Fruit fly (Drosophila melanogaster): ENCODE data around the gene Src64B.

The Src64B gene

DNA sequence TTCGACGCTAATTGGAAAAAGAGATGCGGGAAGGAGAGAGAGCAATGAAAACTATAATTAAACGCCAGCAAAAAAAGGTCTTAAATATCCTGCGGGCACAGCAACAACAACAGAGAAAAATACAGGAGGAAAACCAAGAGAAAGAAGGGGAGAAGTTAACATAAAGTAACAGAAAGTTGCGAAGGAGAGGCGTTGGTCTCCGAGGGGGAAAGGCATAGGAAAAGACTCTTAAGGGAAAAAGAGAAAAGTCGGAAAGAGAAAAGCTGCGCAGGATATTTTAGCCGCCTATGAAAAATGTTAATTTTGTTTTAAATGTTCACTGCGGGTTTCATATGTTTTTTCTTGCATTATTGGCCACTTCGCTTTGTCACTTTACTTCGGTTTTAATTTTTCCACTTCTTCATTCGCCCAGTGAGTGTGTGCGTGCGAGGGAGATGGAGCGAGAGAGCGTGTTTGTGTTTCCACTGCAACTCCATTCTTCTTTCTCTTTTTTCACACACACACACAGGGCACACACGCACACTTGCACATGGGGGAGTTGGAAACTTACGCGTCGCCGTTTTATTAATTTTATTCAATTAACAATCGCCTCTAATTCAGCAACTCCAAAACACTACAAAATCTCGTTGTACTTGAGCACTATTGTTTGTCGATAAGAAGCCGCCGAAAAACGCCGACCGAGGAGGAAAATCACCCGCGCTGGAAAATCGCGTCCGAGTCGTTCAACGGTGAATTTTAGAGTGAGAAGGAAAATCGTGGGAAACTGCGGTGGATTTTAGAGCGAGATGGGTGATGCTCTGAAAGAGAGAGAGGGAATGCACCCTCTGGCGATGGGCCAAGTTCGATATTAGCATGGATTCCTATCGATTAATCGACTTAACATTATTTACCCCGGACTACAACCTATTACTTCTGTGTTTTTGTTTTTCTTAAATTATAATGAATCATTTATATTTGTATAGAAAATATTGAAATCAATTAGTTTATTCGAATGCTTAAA is at the start of gene Src64B:
Gene Src64B, minus strand, starts transcription at position 810 of the 1,000 bp plus-strand sequence.
- peak; percentile 32 for TF ChIP-seq Snoo (tag; optimal IDR thresholded peaks at IDR 0.05)
- TF ChIP-seq CG34367 (tag; optimal IDR thresholded peaks at IDR 0.05), result no peak
- peak; percentile 43 for TF ChIP-seq Pif1B (GFP tag; optimal IDR thresholded peaks at IDR 0.05)
- peak; percentile 15 for TF ChIP-seq CG15710 (tag; optimal IDR thresholded peaks at IDR 0.05)
- TF ChIP-seq CG4496 (GFP tag; IDR thresholded peaks at IDR 0.05), result peak; percentile 67; the same call in 2 of the 3 replicates
- peak; percentile 64 for TF ChIP-seq CG32121 (GFP tag; IDR thresholded peaks at IDR 0.05)
- TF ChIP-seq gl (tag; optimal IDR thresholded peaks at IDR 0.05), result no peak
- TF ChIP-seq Pif1A (GFP tag; optimal IDR thresholded peaks at IDR 0.05), result peak; percentile 53
- TF ChIP-seq Ets98B (GFP tag; IDR thresholded peaks at IDR 0.05), result peak; percentile 46
- peak; percentile 42 for TF ChIP-seq CG8159 (tag; optimal IDR thresholded peaks at IDR 0.05)
- TF ChIP-seq CG12605 (GFP tag; IDR thresholded peaks at IDR 0.05), result peak; percentile 36; the same call in 1 of the 2 replicates
- TF ChIP-seq EcR (GFP tag; optimal IDR thresholded peaks at IDR 0.05), result peak; percentile 67
- no peak for TF ChIP-seq CG9948 (tag; optimal IDR thresholded peaks at IDR 0.05)
- TF ChIP-seq CG8301 (tag; optimal IDR thresholded peaks at IDR 0.05), result peak; percentile 29
- TF ChIP-seq fd96Ca (GFP tag; IDR thresholded peaks at IDR 0.05), result no peak; the same call in 2 of the 3 replicates
- TF ChIP-seq rn (GFP tag; IDR thresholded peaks at IDR 0.05), result no peak
- peak; percentile 38 for TF ChIP-seq CG13204 (GFP tag; optimal IDR thresholded peaks at IDR 0.05)
- peak; percentile 39 for TF ChIP-seq D1 (tag; optimal IDR thresholded peaks at IDR 0.05)
- TF ChIP-seq CG14655 (GFP tag; optimal IDR thresholded peaks at IDR 0.05), result peak; percentile 5
- TF ChIP-seq CG17806 (tag; optimal IDR thresholded peaks at IDR 0.05), result no peak
- no peak for TF ChIP-seq CG10348 (GFP tag; IDR thresholded peaks at IDR 0.05)

DNA sequence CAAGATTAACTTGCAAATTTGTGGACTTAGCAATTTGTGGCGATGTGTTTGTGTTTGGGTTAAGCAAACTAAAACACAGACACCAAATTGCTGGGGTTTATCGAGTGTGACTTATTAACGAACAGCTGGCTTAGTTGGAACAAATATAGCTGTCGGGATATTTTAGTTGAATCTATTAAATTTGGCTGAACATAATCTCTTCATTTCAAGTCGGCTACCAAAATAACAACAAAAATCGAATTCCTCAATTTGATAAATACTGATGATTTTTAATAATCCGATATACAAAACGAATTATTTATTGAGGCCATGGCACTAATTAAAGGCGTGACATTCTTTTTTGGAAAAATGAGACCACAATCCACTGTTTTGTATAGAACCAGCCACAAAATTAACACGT is 41.3 kb upstream of the Src64B start, which contains the start of gene CG32236:
Gene CG32236, minus strand, starts transcription at position 101 of the 400 bp plus-strand sequence.
- TF ChIP-seq CG8159 (tag; optimal IDR thresholded peaks at IDR 0.05) (no peak), Pif1A (GFP tag; optimal IDR thresholded peaks at IDR 0.05) (no peak), Pif1B (GFP tag; optimal IDR thresholded peaks at IDR 0.05) (no peak), gl (tag; optimal IDR thresholded peaks at IDR 0.05) (no peak), CG17806 (tag; optimal IDR thresholded peaks at IDR 0.05) (no peak), CG32121 (GFP tag; IDR thresholded peaks at IDR 0.05) (no peak), D1 (tag; optimal IDR thresholded peaks at IDR 0.05) (no peak), CG12605 (GFP tag; IDR thresholded peaks at IDR 0.05) (no peak), CG14655 (GFP tag; optimal IDR thresholded peaks at IDR 0.05) (no peak), CG13204 (GFP tag; optimal IDR thresholded peaks at IDR 0.05) (no peak), CG15710 (tag; optimal IDR thresholded peaks at IDR 0.05) (no peak), EcR (GFP tag; optimal IDR thresholded peaks at IDR 0.05) (no peak), rn (GFP tag; IDR thresholded peaks at IDR 0.05) (no peak), CG4496 (GFP tag; IDR thresholded peaks at IDR 0.05) (no peak), fd96Ca (GFP tag; IDR thresholded peaks at IDR 0.05) (no peak), Snoo (tag; optimal IDR thresholded peaks at IDR 0.05) (no peak), Ets98B (GFP tag; IDR thresholded peaks at IDR 0.05) (no peak), CG34367 (tag; optimal IDR thresholded peaks at IDR 0.05) (no peak)

DNA sequence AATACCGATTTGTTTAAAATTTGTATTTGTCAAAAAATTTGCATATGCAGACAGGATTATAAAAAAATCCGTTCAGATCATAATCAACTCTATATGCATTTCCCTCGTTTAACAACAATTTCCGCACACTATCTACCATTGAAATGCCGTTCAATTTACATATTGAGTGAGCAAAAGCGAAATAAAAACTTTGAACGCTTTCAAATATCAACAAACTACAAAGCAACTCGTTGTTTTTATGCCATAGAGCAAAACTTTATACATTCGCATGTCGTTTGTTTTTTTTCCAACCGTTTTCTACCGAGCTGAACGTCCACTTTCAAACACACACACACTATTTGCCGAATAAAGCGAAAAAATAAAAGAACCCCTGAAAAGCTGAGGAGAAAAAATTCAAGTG is 22.0 kb upstream of the Src64B start, which contains the start of gene TTLL1B:
Gene TTLL1B, plus strand, starts transcription at position 301 of the 400 bp plus-strand sequence.
- TF ChIP-seq CG17806 (tag; optimal IDR thresholded peaks at IDR 0.05) (no peak), CG13204 (GFP tag; optimal IDR thresholded peaks at IDR 0.05) (no peak), CG10348 (GFP tag; IDR thresholded peaks at IDR 0.05) (no peak), CG12605 (GFP tag; IDR thresholded peaks at IDR 0.05) (no peak), Pif1B (GFP tag; optimal IDR thresholded peaks at IDR 0.05) (no peak), D1 (tag; optimal IDR thresholded peaks at IDR 0.05) (no peak), CG8159 (tag; optimal IDR thresholded peaks at IDR 0.05) (no peak), CG9948 (tag; optimal IDR thresholded peaks at IDR 0.05) (no peak), CG15710 (tag; optimal IDR thresholded peaks at IDR 0.05) (no peak), EcR (GFP tag; optimal IDR thresholded peaks at IDR 0.05) (no peak), Ets98B (GFP tag; IDR thresholded peaks at IDR 0.05) (no peak), CG34367 (tag; optimal IDR thresholded peaks at IDR 0.05) (no peak)

DNA sequence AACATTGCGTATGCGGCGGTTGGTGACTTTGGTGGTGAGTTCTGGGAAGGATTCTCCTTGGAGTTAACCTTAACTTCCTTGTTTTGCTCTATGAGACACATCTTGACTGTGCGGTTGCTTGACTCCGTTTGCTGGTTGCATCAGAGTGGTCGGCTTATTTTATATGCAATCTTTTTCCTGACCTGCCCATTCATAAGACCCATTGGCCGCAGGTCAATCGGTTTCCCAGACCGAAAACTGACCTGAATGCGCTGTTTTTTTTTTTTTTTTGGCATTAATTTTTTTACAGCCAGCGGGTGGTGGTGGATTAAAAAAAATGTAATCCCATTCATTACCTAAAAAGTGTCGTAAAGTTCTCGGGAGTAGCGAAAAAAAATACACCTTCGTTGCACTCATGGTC is 8.7 kb upstream of the Src64B start, which contains the start of gene CG13716:
Gene CG13716, minus strand, starts transcription at position 101 of the 400 bp plus-strand sequence.
- no peak for TF ChIP-seq CG9948 (tag; optimal IDR thresholded peaks at IDR 0.05)
- no peak for TF ChIP-seq EcR (GFP tag; optimal IDR thresholded peaks at IDR 0.05)
- TF ChIP-seq Pif1A (GFP tag; optimal IDR thresholded peaks at IDR 0.05), result no peak
- no peak for TF ChIP-seq rn (GFP tag; IDR thresholded peaks at IDR 0.05)
- TF ChIP-seq CG15710 (tag; optimal IDR thresholded peaks at IDR 0.05), result no peak
- TF ChIP-seq fd96Ca (GFP tag; IDR thresholded peaks at IDR 0.05), result no peak
- no peak for TF ChIP-seq CG32121 (GFP tag; IDR thresholded peaks at IDR 0.05)
- TF ChIP-seq CG12605 (GFP tag; IDR thresholded peaks at IDR 0.05), result no peak
- no peak for TF ChIP-seq CG17806 (tag; optimal IDR thresholded peaks at IDR 0.05)
- TF ChIP-seq CG14655 (GFP tag; optimal IDR thresholded peaks at IDR 0.05), result no peak
- TF ChIP-seq CG8159 (tag; optimal IDR thresholded peaks at IDR 0.05), result no peak
- no peak for TF ChIP-seq CG13204 (GFP tag; optimal IDR thresholded peaks at IDR 0.05)

DNA sequence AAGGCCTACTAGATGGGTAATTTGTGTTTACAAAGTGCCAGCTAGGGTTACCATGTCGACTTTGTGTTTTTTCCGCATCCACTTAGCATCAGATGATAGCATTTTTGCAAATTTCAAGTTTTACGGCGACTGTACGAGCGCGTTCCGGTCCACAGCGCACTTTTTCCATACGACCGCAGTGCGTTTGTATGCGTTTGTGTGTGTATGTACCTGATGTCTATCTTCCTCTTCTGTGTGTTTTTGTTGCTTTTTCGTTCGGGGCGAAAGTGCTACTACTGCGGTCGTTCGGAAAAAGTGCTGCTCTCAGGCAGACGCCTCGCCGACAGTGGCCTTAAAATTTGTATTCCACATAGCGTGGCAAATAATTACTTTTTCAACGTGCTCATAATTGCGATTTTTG is 1.0 kb upstream of the Src64B start:
- peak; percentile 49; the same call in 2 of the 3 replicates for TF ChIP-seq fd96Ca (GFP tag; IDR thresholded peaks at IDR 0.05)
- TF ChIP-seq CG8301 (tag; optimal IDR thresholded peaks at IDR 0.05), result peak; percentile 24
- TF ChIP-seq CG9948 (tag; optimal IDR thresholded peaks at IDR 0.05), result no peak
- TF ChIP-seq gl (tag; optimal IDR thresholded peaks at IDR 0.05), result peak; percentile 31
- TF ChIP-seq Pif1B (GFP tag; optimal IDR thresholded peaks at IDR 0.05), result no peak
- peak; percentile 7 for TF ChIP-seq CG13204 (GFP tag; optimal IDR thresholded peaks at IDR 0.05)
- TF ChIP-seq CG32121 (GFP tag; IDR thresholded peaks at IDR 0.05), result 0 out of 2 replicates have a peak, but pooled peaks have one; percentile 31
